Fruit fly (Drosophila melanogaster): Measurements from ENCODE around the gene beta-Man.

DNA sequence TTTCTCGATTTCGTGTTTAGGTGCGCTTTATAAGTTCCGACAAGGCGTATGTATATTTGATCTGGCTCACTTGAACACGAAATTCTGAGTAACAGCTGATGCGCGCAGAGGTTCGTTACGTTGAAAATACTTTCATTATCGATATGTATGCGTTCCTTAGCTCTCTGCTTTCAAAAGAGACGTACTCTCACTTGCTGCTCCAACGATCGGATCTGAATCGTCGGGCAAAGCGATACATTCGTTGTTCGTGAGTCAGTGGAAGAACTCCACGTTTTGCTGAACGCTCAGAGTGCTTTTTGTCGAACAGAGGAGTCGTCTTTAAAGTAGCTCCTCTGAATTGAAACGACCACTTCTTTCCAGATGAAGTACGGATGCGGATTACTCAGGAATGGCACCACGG is at the start of gene beta-Man:
- peak; percentile 68 for TF ChIP-seq Eip78C (GFP tag)
- TF ChIP-seq CG32006 (GFP tag; optimal IDR thresholded peaks at IDR 0.05) = no peak
- TF ChIP-seq ss (GFP tag; optimal IDR thresholded peaks at IDR 0.05) = no peak
- no peak for TF ChIP-seq pdm3 (GFP tag; optimal IDR thresholded peaks at IDR 0.05)
- no peak for TF ChIP-seq Hr39 (GFP tag; optimal IDR thresholded peaks at IDR 0.05)
- TF ChIP-seq Smox (GFP tag; optimal IDR thresholded peaks at IDR 0.05) = no peak
- TF ChIP-seq fd59A (GFP tag; optimal IDR thresholded peaks at IDR 0.05) = no peak
- no peak for TF ChIP-seq CG8319 (GFP tag; optimal IDR thresholded peaks at IDR 0.05)
- no peak for TF ChIP-seq fd85E (GFP tag; optimal IDR thresholded peaks at IDR 0.05)
- TF ChIP-seq fkh (GFP tag; optimal IDR thresholded peaks at IDR 0.05) = no peak
- TF ChIP-seq Sox102F (GFP tag; optimal IDR thresholded peaks at IDR 0.05) = peak; percentile 17
- TF ChIP-seq achi (GFP tag; optimal IDR thresholded peaks at IDR 0.05) = no peak

All from whole organism, prepupa.